Worm (Caenorhabditis elegans) whole organism, L1 larva: ENCODE measurements around the gene srz-66.

Experiments used
- efl-1 ChIP-seq, 4 experiments: fragments of 150-350 bp; optimal IDR thresholded peaks in 3 of 4; peaks in 1 of 4; 1 replicate in 1 of 4; 2 replicates in 3 of 4; lab custom pipeline; 2014; ENCODE audit warnings: missing biosample characterization in 2 of 4, missing genetic modification characterization in 2 of 4, missing genetic modification reagents in 2 of 4
- tbx-2 ChIP-seq: sonication (generic microtip); optimal IDR thresholded peaks from 2 replicates; lab custom pipeline; 2016; ENCODE audit warnings: missing genetic modification characterization, missing compliant biosample characterization
- unc-62 ChIP-seq: fragments of 150-350 bp; optimal IDR thresholded peaks from 2 replicates; lab custom pipeline; 2014; ENCODE audit warnings: missing biosample characterization, missing genetic modification reagents, missing genetic modification characterization

ce11 chrV:17211989-17212731 is 44.8 kb upstream of the srz-66 start, which contains the start of gene srh-236:
- TF ChIP-seq tbx-2 (no peak), unc-62 (GFP tag; lab: Kevin White, UChicago) (no peak), efl-1 (optimal IDR thresholded peaks at IDR 0.05; lab: Kevin White, UChicago) (no peak), efl-1 (GFP tag; optimal IDR thresholded peaks at IDR 0.05 in 1 of 2; lab: Kevin White, UChicago) (no peak)
